Fruit fly (Drosophila melanogaster) S2 (cell line): ENCODE results near the gene CG31659.

Source experiments
- CG8478 ChIP-seq: fragments of >200 bp; optimal IDR thresholded peaks from 2 replicates; lab custom pipeline; 2018
- CTCF ChIP-seq, 2 experiments: fragments of >200 bp; optimal IDR thresholded peaks; 2 replicates each; lab custom pipeline; 2018

- no peak for TF ChIP-seq CG8478
- peak; percentile 16 to 53 for TF ChIP-seq CTCF (optimal IDR thresholded peaks at IDR 0.05; lab: Kevin White, UChicago)
These were observed 13.6 kb downstream of the CG31659 start for dm6 chr2L:1346034-1346433.
